Worm (Caenorhabditis elegans) whole organism, L4/young adult: ENCODE data around the gene farl-11.

Source experiments
- W03F9.2 ChIP-seq: fragments of 150-350 bp; optimal IDR thresholded peaks from 2 replicates; lab custom pipeline; 2014; ENCODE audit warnings: missing biosample characterization, missing genetic modification characterization
- dao-5 ChIP-seq: sonication (generic microtip); optimal IDR thresholded peaks from 2 replicates; lab custom pipeline; 2016; ENCODE audit warnings: missing genotype, missing genetic modification characterization, moderate library complexity, missing compliant biosample characterization
- him-1 ChIP-seq: sonication (generic microtip); optimal IDR thresholded peaks from 2 replicates; lab custom pipeline; 2016; ENCODE audit warnings: missing genotype, missing genetic modification reagents, missing genetic modification characterization, missing compliant biosample characterization

DNA sequence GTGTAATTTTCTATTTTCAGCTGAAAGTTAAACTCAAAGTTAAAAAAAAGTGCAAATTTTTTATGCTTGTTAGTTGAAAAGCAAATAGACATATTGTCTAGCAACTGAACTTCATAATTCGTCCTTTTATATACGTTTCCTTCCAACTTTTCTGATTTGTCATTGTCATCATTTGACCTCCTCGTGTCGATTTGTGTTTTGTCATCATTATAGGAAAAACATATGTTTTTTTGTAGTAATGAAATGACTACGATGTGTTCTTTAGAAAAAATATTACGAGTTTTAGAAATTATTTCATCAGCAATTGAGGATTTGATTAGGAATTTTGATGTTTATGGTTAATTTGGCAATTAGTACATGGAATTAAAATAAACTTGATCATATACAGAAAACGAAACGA lies 44.0 kb downstream of the farl-11 start:
- TF ChIP-seq him-1 (tag; lab: Kevin White, UChicago) (no peak), dao-5 (tag; lab: Kevin White, UChicago) (no peak), W03F9.2 (tag; lab: Kevin White, UChicago) (no peak)
